In genomic region chr3L:6999993-7000392, dm6 we compare ENCODE assay signal across 2 fruit fly cellular contexts.
TF ChIP-seq lines count a peak whose summit lies in the region.

No protein-coding gene starts in this region.

- TF ChIP-seq CTCF in whole organism, embryonic (GFP tag; optimal IDR thresholded peaks at IDR 0.05; lab: Kevin White, UChicago), result no peak

TF ChIP-seq in whole organism, embryonic, 481 proteins besides CTCF, POLR2A, EP300 and RAD21:
- TF ChIP-seq gem (tag; optimal IDR thresholded peaks at IDR 0.05; lab: Kevin White, UChicago), result peak; percentile 22
- no peak for TF ChIP-seq lilli (GFP tag; optimal IDR thresholded peaks at IDR 0.05; lab: Kevin White, UChicago)
- no peak for TF ChIP-seq CG2199 (GFP tag; IDR thresholded peaks at IDR 0.05; lab: Robert Waterston, UW)
- TF ChIP-seq seq (GFP tag; IDR thresholded peaks at IDR 0.05; lab: Robert Waterston, UW), result 0 out of 2 replicates have a peak, but pooled peaks have one; percentile 36
- peak; percentile 14 for TF ChIP-seq CG13296 (GFP tag; optimal IDR thresholded peaks at IDR 0.05; lab: Kevin White, UChicago)
- no peak for TF ChIP-seq jing (GFP tag; optimal IDR thresholded peaks at IDR 0.05; lab: Kevin White, UChicago)
- TF ChIP-seq CG34422 (GFP tag; IDR thresholded peaks at IDR 0.05; lab: Robert Waterston, UW), result no peak
- TF ChIP-seq lab (GFP tag; optimal IDR thresholded peaks at IDR 0.05; lab: Kevin White, UChicago), result peak; percentile 38
- no peak for TF ChIP-seq CG8290 (GFP tag; optimal IDR thresholded peaks at IDR 0.05; lab: Kevin White, UChicago)
- peak in 1 of 2 experiments; percentile 3 for TF ChIP-seq CG8290 (tag; optimal IDR thresholded peaks at IDR 0.05; lab: Kevin White, UChicago)
- no peak for TF ChIP-seq H15 (GFP tag; IDR thresholded peaks at IDR 0.05; lab: Robert Waterston, UW)
- no peak for TF ChIP-seq psq (GFP tag; optimal IDR thresholded peaks at IDR 0.05; lab: Kevin White, UChicago)
- TF ChIP-seq vnd (GFP tag; IDR thresholded peaks at IDR 0.05; lab: Robert Waterston, UW; ENCODE audit: partially characterized antibody), result no peak
- no peak for TF ChIP-seq ac (GFP tag; optimal IDR thresholded peaks at IDR 0.05; lab: Kevin White, UChicago)
- peak; percentile 31 for TF ChIP-seq PHDP (tag; optimal IDR thresholded peaks at IDR 0.05; lab: Kevin White, UChicago)
- no peak for TF ChIP-seq CG30020 (tag; optimal IDR thresholded peaks at IDR 0.05; lab: Kevin White, UChicago)
- peak; percentile 14 for TF ChIP-seq scrt (GFP tag; optimal IDR thresholded peaks at IDR 0.05; lab: Kevin White, UChicago)
- TF ChIP-seq Med (GFP tag; lab: Kevin White, UChicago), result peak; percentile 53
- TF ChIP-seq pfk (GFP tag; optimal IDR thresholded peaks at IDR 0.05; lab: Kevin White, UChicago), result no peak
- TF ChIP-seq Asciz (GFP tag; optimal IDR thresholded peaks at IDR 0.05; lab: Kevin White, UChicago), result peak; percentile 20
- peak; percentile 17 for TF ChIP-seq wek (GFP tag; optimal IDR thresholded peaks at IDR 0.05; lab: Kevin White, UChicago)
- peak; percentile 14 for TF ChIP-seq CG11504 (tag; optimal IDR thresholded peaks at IDR 0.05; lab: Kevin White, UChicago)
- TF ChIP-seq Awh (GFP tag; IDR thresholded peaks at IDR 0.05; lab: Robert Waterston, UW), result 0 out of 2 replicates have a peak, but pooled peaks have one; percentile 26
- TF ChIP-seq ATbp (GFP tag; optimal IDR thresholded peaks at IDR 0.05; lab: Kevin White, UChicago), result peak; percentile 12
- peak; percentile 54 for TF ChIP-seq sens (GFP tag; lab: Kevin White, UChicago)
- TF ChIP-seq Mes4 (GFP tag; optimal IDR thresholded peaks at IDR 0.05; lab: Kevin White, UChicago), result no peak
- TF ChIP-seq vvl (GFP tag; IDR thresholded peaks at IDR 0.05; lab: Robert Waterston, UW), result no peak
- peak; percentile 27 for TF ChIP-seq CG12769 (tag; optimal IDR thresholded peaks at IDR 0.05; lab: Kevin White, UChicago)
- TF ChIP-seq dmrt99B (tag; optimal IDR thresholded peaks at IDR 0.05; lab: Kevin White, UChicago), result peak; percentile 31
- TF ChIP-seq repo (GFP tag; optimal IDR thresholded peaks at IDR 0.05; lab: Kevin White, UChicago), result no peak
- TF ChIP-seq CG15269 (tag; optimal IDR thresholded peaks at IDR 0.05; lab: Kevin White, UChicago), result peak; percentile 24
- no peak for TF ChIP-seq CG10979 (tag; optimal IDR thresholded peaks at IDR 0.05; lab: Kevin White, UChicago)
- peak; percentile 12 for TF ChIP-seq Sox102F (GFP tag; optimal IDR thresholded peaks at IDR 0.05; lab: Kevin White, UChicago)
- peak; percentile 45 for TF ChIP-seq CG2678 (tag; optimal IDR thresholded peaks at IDR 0.05; lab: Kevin White, UChicago)
- peak; percentile 40 for TF ChIP-seq CG12071 (GFP tag; optimal IDR thresholded peaks at IDR 0.05; lab: Kevin White, UChicago)
- no peak for TF ChIP-seq stc (GFP tag; IDR thresholded peaks at IDR 0.05; lab: Robert Waterston, UW)

TF ChIP-seq in whole organism, prepupa, 60 proteins besides CTCF, POLR2A, EP300 and RAD21:
- peak; percentile 27 for TF ChIP-seq svp (GFP tag; lab: Kevin White, UChicago)
- TF ChIP-seq ss (GFP tag; optimal IDR thresholded peaks at IDR 0.05; lab: Kevin White, UChicago), result no peak
- no peak for TF ChIP-seq Eip93F (GFP tag; optimal IDR thresholded peaks at IDR 0.05; lab: Kevin White, UChicago)
- TF ChIP-seq fkh (GFP tag; optimal IDR thresholded peaks at IDR 0.05; lab: Kevin White, UChicago), result peak; percentile 58

Comparison
In these comparisons a context has a peak if more than half of its experiments do, and no peak if none do; other contexts are left out.
1. Of the 7 proteins assayed by ChIP-seq in both whole organism, embryonic and whole organism, prepupa: peak only in whole organism, embryonic: Sox102F; only in whole organism, prepupa: none; in both: none; in neither: 6.